Worm (Caenorhabditis elegans): ENCODE data around the gene R08D7.7.

DNA sequence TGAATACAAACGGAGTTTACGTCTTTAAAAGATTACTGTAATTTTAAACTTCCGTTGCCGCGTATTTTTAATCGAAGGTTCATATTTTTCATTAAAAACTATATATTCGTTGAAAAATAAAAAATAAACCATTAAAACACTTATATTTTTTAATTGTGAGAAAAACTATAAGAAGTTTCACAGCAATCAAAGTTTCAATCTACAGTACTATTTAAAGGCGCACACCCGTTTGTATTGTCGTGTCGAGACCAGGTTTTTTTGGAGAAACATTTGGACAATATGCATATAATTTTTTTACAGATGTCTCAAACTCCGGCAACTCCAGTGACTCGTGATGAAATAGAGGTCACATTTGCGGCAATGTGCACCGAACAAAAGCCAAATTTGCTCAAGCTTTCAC lies 16.0 kb upstream of the R08D7.7 start, which contains the start of gene R08D7.5:
- TF ChIP-seq med-1 (GFP tag; optimal IDR thresholded peaks at IDR 0.05; ENCODE audit: insufficient read depth) (no peak), ref-1 (GFP tag; conservative IDR thresholded peaks at IDR 0.05) (no peak)

All from whole organism, midembryonic.